Worm (Caenorhabditis elegans): ENCODE results near the gene C34F6.11.

C34F6.11 gene

DNA sequence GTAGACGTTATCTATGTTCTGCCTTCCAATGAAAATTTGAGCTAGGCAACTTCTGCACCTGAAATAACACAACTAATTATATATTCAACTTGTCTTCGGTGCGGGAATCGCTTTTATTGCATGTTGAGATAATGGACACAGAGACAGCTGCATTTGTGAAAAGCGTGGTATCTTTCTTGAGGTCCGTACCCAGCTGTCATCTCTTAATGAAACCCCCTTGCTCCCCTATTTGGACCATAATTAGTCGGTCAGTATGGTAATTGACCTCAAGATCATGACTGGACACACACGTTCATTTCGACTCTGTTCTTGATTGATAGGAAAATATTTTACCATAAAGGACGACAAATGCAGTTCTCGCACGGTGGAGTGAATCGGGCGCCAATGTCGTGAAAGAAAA is 7.6 kb upstream of the C34F6.11 start:
- TF ChIP-seq nhr-111 (GFP tag; optimal IDR thresholded peaks at IDR 0.05) = no peak
- no peak for TF ChIP-seq cey-2 (tag; optimal IDR thresholded peaks at IDR 0.05; ENCODE audit: borderline replicate concordance, insufficient read depth)
- no peak for TF ChIP-seq lin-1 (GFP tag; IDR thresholded peaks at IDR 0.05)
- no peak for TF ChIP-seq saeg-2 (GFP tag; IDR thresholded peaks at IDR 0.05)
- TF ChIP-seq D1046.2 (GFP tag; IDR thresholded peaks at IDR 0.05) = no peak
- TF ChIP-seq skn-1 (tag; optimal IDR thresholded peaks at IDR 0.05) = no peak
- TF ChIP-seq madf-5 (GFP tag; IDR thresholded peaks at IDR 0.05) = no peak

DNA sequence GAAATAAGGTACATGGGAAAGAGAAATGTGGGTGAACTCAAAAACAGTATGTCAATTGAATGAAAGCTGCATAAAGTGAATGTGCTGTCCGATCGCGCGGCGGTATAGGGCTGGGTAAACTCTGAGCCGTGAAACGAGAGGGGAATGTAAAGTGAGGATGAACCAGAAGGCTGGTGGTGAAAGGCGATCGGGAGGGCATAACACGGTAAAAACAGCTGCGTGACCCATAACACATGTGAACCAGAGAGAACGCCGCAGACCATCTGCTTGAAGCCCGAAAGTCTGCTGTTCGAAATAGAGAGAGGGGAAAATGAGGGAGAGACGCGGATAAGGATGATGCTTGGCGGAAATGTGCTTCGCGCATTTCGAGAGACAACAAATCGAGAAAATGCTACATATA is 6.7 kb upstream of the C34F6.11 start:
- no peak for TF ChIP-seq ceh-44 (GFP tag; IDR thresholded peaks at IDR 0.05)
- TF ChIP-seq snpc-4 (tag; optimal IDR thresholded peaks at IDR 0.05) = no peak
- TF ChIP-seq aha-1 (tag) = no peak
- no peak for TF ChIP-seq zip-11 (GFP tag; IDR thresholded peaks at IDR 0.05)
- TF ChIP-seq Y48G9A.11 (GFP tag; IDR thresholded peaks at IDR 0.05) = no peak
- no peak for TF ChIP-seq lsy-2 (tag; optimal IDR thresholded peaks at IDR 0.05)
- no peak for TF ChIP-seq set-16 (GFP tag; IDR thresholded peaks at IDR 0.05)
- TF ChIP-seq rbr-2 (tag; optimal IDR thresholded peaks at IDR 0.05) = no peak
- no peak for TF ChIP-seq nhr-11 (tag; optimal IDR thresholded peaks at IDR 0.05)
- TF ChIP-seq lin-29 (GFP tag; IDR thresholded peaks at IDR 0.05) = no peak
- TF ChIP-seq unc-130 (GFP tag; optimal IDR thresholded peaks at IDR 0.05) = no peak
- no peak for TF ChIP-seq madf-5 (GFP tag; IDR thresholded peaks at IDR 0.05)
- TF ChIP-seq F49E8.2 (tag; optimal IDR thresholded peaks at IDR 0.05; ENCODE audit: borderline replicate concordance) = no peak
- no peak for TF ChIP-seq R02D3.7 (tag; optimal IDR thresholded peaks at IDR 0.05)
- no peak for TF ChIP-seq fos-1 (tag; optimal IDR thresholded peaks at IDR 0.05)

DNA sequence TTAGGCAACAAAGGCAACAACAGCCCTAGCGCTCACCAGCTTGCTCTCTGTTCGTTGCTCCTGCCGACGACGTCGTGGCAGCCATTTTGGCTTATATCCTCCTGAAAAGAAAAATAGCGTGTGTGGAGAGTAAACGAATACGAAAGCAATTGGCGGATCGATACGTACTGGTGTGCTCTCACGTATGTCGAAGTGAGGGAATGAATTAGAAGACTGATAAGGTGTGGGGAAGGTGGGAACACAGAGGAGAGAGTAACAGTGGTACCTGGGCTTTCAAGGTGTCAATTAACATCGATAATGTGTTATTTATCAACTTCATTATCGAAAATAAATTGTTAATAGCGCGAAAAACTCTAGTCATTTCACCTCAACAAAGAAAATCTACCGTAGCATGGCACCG is 5.1 kb upstream of the C34F6.11 start, which contains the start of gene C34F6.5:
Gene C34F6.5, minus strand, starts transcription at position 101 of the 400 bp plus-strand sequence.
- no peak for TF ChIP-seq spr-1 (tag; optimal IDR thresholded peaks at IDR 0.05)
- TF ChIP-seq egl-27 (tag; optimal IDR thresholded peaks at IDR 0.05) = no peak
- TF ChIP-seq set-16 (GFP tag; IDR thresholded peaks at IDR 0.05) = no peak
- TF ChIP-seq daf-16 (GFP tag; optimal IDR thresholded peaks at IDR 0.05) = no peak
- peak; percentile 8 for TF ChIP-seq daf-16 (tag; optimal IDR thresholded peaks at IDR 0.05)
- TF ChIP-seq zip-11 (GFP tag; IDR thresholded peaks at IDR 0.05) = no peak
- TF ChIP-seq aha-1 (tag) = peak; percentile 1
- no peak for TF ChIP-seq ztf-11 (tag; optimal IDR thresholded peaks at IDR 0.05)
- TF ChIP-seq madf-5 (GFP tag; IDR thresholded peaks at IDR 0.05) = no peak

DNA sequence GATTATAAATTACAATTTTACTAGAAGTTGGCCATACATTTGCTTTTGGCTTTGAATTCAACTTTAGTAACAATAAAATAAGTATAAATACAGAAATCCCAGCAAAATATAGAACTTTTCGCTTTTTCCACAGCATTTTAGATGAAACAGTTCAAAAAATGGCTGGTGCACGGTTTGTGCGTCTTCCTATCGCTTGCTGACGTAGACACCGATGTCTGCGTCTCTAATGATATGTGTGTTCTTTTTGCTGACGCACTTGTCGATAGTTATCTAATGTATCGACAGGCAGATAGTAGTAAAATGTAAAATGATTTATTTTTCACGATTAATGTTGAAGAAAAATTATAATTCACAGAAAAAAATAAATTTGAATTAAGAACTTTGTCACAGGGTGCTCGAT is 3.2 kb upstream of the C34F6.11 start, which contains the start of gene hst-2:
Gene hst-2, minus strand, starts transcription at position 203 of the 400 bp plus-strand sequence.
- TF ChIP-seq aha-1 (tag) (peak; percentile 98), arid-1 (GFP tag; conservative IDR thresholded peaks at IDR 0.05) (peak; percentile 73), mep-1 (tag; optimal IDR thresholded peaks at IDR 0.05) (peak; percentile 90), hif-1 (tag; optimal IDR thresholded peaks at IDR 0.05) (peak in 1 of 2 experiments; percentile 52), cey-2 (tag; optimal IDR thresholded peaks at IDR 0.05; ENCODE audit: borderline replicate concordance, insufficient read depth) (no peak), aly-2 (tag; optimal IDR thresholded peaks at IDR 0.05) (no peak), spr-3 (GFP tag; optimal IDR thresholded peaks at IDR 0.05) (peak; percentile 56), dmd-6 (GFP tag; IDR thresholded peaks at IDR 0.05) (peak; percentile 87), duxl-1 (tag; optimal IDR thresholded peaks at IDR 0.05; ENCODE audit: poor library complexity) (peak; percentile 91), ama-1 (optimal IDR thresholded peaks at IDR 0.05) (no peak), gei-8 (GFP tag; optimal IDR thresholded peaks at IDR 0.05) (no peak), nhr-77 (tag; optimal IDR thresholded peaks at IDR 0.05) (peak; percentile 81), lin-39 (tag; optimal IDR thresholded peaks at IDR 0.05) (no peak), ceh-20 (GFP tag; IDR thresholded peaks at IDR 0.05) (peak; percentile 86), T20F7.1 (GFP tag; optimal IDR thresholded peaks at IDR 0.05) (peak; percentile 74), lin-15B (tag; optimal IDR thresholded peaks at IDR 0.05) (no peak), ctbp-1 (GFP tag; IDR thresholded peaks at IDR 0.05) (peak; percentile 77; the same call in 1 of the 2 replicates), unc-62 (GFP tag; optimal IDR thresholded peaks at IDR 0.05 in 1 of 2) (peak in 1 of 2 experiments; percentile 98), unc-62 (tag; optimal IDR thresholded peaks at IDR 0.05) (no peak), T26A8.4 (GFP tag; IDR thresholded peaks at IDR 0.05) (peak; percentile 93), ceh-32 (tag; optimal IDR thresholded peaks at IDR 0.05; ENCODE audit: poor library complexity) (peak; percentile 43), hlh-11 (tag; optimal IDR thresholded peaks at IDR 0.05) (peak; percentile 89), lin-38 (GFP tag; IDR thresholded peaks at IDR 0.05) (peak; percentile 75), Y105C5A.15 (GFP tag; IDR thresholded peaks at IDR 0.05) (no peak)

Measured in whole organism, L4 larva.